Worm (Caenorhabditis elegans) whole organism, L2 larva: ENCODE results near the gene ZK1086.2.

Experiments used
- aly-2 ChIP-seq: fragments of 150-350 bp; optimal IDR thresholded peaks from 2 replicates; lab custom pipeline; 2014; ENCODE audit warnings: missing biosample characterization, missing genetic modification characterization
- ama-1 ChIP-seq: fragments of 150-350 bp; optimal IDR thresholded peaks from 2 replicates; lab custom pipeline; 2018; ENCODE audit warnings: inconsistent platforms
- ceh-82 ChIP-seq: fragments of 150-350 bp; optimal IDR thresholded peaks from 2 replicates; lab custom pipeline; 2014; ENCODE audit warnings: missing biosample characterization, missing genetic modification characterization
- egl-27 ChIP-seq: sonication (generic microtip); optimal IDR thresholded peaks from 3 replicates; lab custom pipeline; 2017; ENCODE audit warnings: missing biosample characterization, missing genetic modification reagents, missing genetic modification characterization
- elt-3 ChIP-seq: sonication (generic microtip); optimal IDR thresholded peaks from 2 replicates; lab custom pipeline; 2017; ENCODE audit warnings: missing biosample characterization, missing genetic modification characterization
- lin-13 ChIP-seq: fragments of 150-350 bp; optimal IDR thresholded peaks from 2 replicates; lab custom pipeline; 2014; ENCODE audit warnings: missing biosample characterization, missing genetic modification reagents, missing genetic modification characterization
- mab-5 ChIP-seq: fragments of 150-350 bp; optimal IDR thresholded peaks from 2 replicates; lab custom pipeline; 2014; ENCODE audit warnings: missing biosample characterization, missing genetic modification characterization
- nhr-77 ChIP-seq: fragments of 150-350 bp; optimal IDR thresholded peaks from 2 replicates; lab custom pipeline; 2014; ENCODE audit warnings: missing biosample characterization, missing genetic modification characterization
- sem-4 ChIP-seq: fragments of 150-350 bp; optimal IDR thresholded peaks from 2 replicates; lab custom pipeline; 2014; ENCODE audit warnings: missing biosample characterization, missing genetic modification reagents, missing genetic modification characterization
- ztf-11 ChIP-seq: sonication (generic microtip); optimal IDR thresholded peaks from 2 replicates; lab custom pipeline; 2017; ENCODE audit warnings: missing biosample characterization, missing genetic modification characterization

ce11 chrX:13793525-13793924 is at the start of gene ZK1086.2:
- TF ChIP-seq egl-27 (tag; lab: Kevin White, UChicago) (no peak), nhr-77 (no peak), ama-1 (lab: Kevin White, UChicago) (no peak), ceh-82 (no peak), ztf-11 (tag; lab: Kevin White, UChicago) (no peak), mab-5 (no peak), elt-3 (tag; lab: Kevin White, UChicago) (no peak), lin-13 (no peak), sem-4 (tag; lab: Kevin White, UChicago) (no peak), aly-2 (tag; lab: Kevin White, UChicago) (no peak)
